Worm (Caenorhabditis elegans) whole organism, L4 larva: ENCODE measurements around the gene sel-13.

Experiments
- D1046.2 ChIP-seq: fragments of 200-800 bp; sonication (Bioruptor generic); IDR thresholded peaks from 2 replicates; pipeline ENCODE4 v1.3.6; 2022; ENCODE audit warnings: missing genetic modification characterization, missing compliant biosample characterization
- aly-2 ChIP-seq: sonication (generic microtip); optimal IDR thresholded peaks from 2 replicates; lab custom pipeline; 2018; ENCODE audit warnings: missing biosample characterization, missing genetic modification characterization
- ama-1 ChIP-seq: fragments of 150-350 bp; optimal IDR thresholded peaks from 2 replicates; lab custom pipeline; 2014; ENCODE audit warnings: inconsistent platforms, mixed read lengths
- daf-8 ChIP-seq: fragments of 200-800 bp; sonication (Bioruptor generic); IDR thresholded peaks from 2 replicates; pipeline ENCODE4 v1.3.6; 2022; ENCODE audit warnings: missing genetic modification characterization, missing compliant biosample characterization
- egl-43 ChIP-seq: fragments of 200-800 bp; sonication (Bioruptor generic); IDR thresholded peaks from 2 replicates; pipeline ENCODE4 v1.3.6; 2022; ENCODE audit warnings: missing genetic modification reagents, missing genetic modification characterization, missing compliant biosample characterization
- fos-1 ChIP-seq: fragments of 150-350 bp; optimal IDR thresholded peaks from 2 replicates; lab custom pipeline; 2014; ENCODE audit warnings: missing biosample characterization, missing genetic modification characterization
- lin-15B ChIP-seq: fragments of 150-350 bp; sonication (generic microtip); optimal IDR thresholded peaks from 3 replicates; lab custom pipeline; 2014; ENCODE audit warnings: missing biosample characterization, missing genetic modification characterization
- lir-3 ChIP-seq: sonication (generic microtip); optimal IDR thresholded peaks from 2 replicates; lab custom pipeline; 2016; ENCODE audit warnings: mild to moderate bottlenecking, missing genetic modification characterization, missing compliant biosample characterization
- lsy-2 ChIP-seq, 2 experiments: fragments of 150-350 bp in 1 of 2; sonication (generic microtip) in 1 of 2; optimal IDR thresholded peaks; 2 replicates each; lab custom pipeline; 2014 to 2017; ENCODE audit warnings: missing biosample characterization in 2 of 2, missing genetic modification characterization in 2 of 2
- nhr-102 ChIP-seq: sonication (generic microtip); optimal IDR thresholded peaks from 2 replicates; lab custom pipeline; 2016; ENCODE audit warnings: mild to moderate bottlenecking, missing genetic modification characterization, moderate library complexity, missing compliant biosample characterization
- nhr-11 ChIP-seq: fragments of 150-350 bp; optimal IDR thresholded peaks from 2 replicates; lab custom pipeline; 2014; ENCODE audit warnings: missing biosample characterization, missing genetic modification characterization
- pha-4 ChIP-seq, 2 experiments: fragments of 150-350 bp in 1 of 2; fragments of 200-800 bp in 1 of 2; sonication (Bioruptor generic) in 1 of 2; IDR thresholded peaks in 1 of 2; optimal IDR thresholded peaks in 1 of 2; 2 replicates each; pipeline versions ENCODE4 v1.3.6 to Lab custom; 2014 to 2022; ENCODE audit warnings: missing genetic modification characterization in 2 of 2, missing genetic modification reagents in 2 of 2, missing biosample characterization in 1 of 2, missing compliant biosample characterization in 1 of 2
- php-3 ChIP-seq: fragments of 200-800 bp; sonication (Bioruptor generic); IDR thresholded peaks from 2 replicates; pipeline ENCODE4 v1.3.6; 2022; ENCODE audit warnings: missing genetic modification reagents, missing genetic modification characterization, missing compliant biosample characterization
- unc-62 ChIP-seq, 3 experiments: fragments of 150-350 bp in 1 of 3; sonication (generic microtip); optimal IDR thresholded peaks in 2 of 3; peaks in 1 of 3; 1 replicate in 1 of 3; 2 replicates in 2 of 3; lab custom pipeline; 2014 to 2017; ENCODE audit warnings: missing biosample characterization in 3 of 3, missing genetic modification characterization in 3 of 3, missing genetic modification reagents in 3 of 3, missing genotype in 1 of 3

ce11 chrIII:4665272-4665671 is 34.8 kb downstream of the sel-13 start, which contains the start of gene T23F11.4:
- TF ChIP-seq pha-4 (GFP tag; IDR thresholded peaks at IDR 0.05; lab: Robert Waterston, UW) (no peak), pha-4 (tag; optimal IDR thresholded peaks at IDR 0.05; lab: Kevin White, UChicago) (no peak), daf-8 (GFP tag; lab: Robert Waterston, UW) (no peak), D1046.2 (GFP tag; lab: Robert Waterston, UW) (no peak), fos-1 (tag; lab: Kevin White, UChicago) (no peak), egl-43 (GFP tag; lab: Robert Waterston, UW) (no peak), ama-1 (no peak), unc-62 (GFP tag; optimal IDR thresholded peaks at IDR 0.05 in 1 of 2; lab: Kevin White, UChicago) (no peak), unc-62 (tag; optimal IDR thresholded peaks at IDR 0.05; lab: Kevin White, UChicago) (no peak), nhr-11 (no peak), lin-15B (tag; lab: Kevin White, UChicago) (no peak), lsy-2 (tag; optimal IDR thresholded peaks at IDR 0.05; lab: Kevin White, UChicago) (no peak), aly-2 (tag; lab: Kevin White, UChicago) (no peak), nhr-102 (no peak), lir-3 (tag; lab: Kevin White, UChicago) (no peak), php-3 (GFP tag; lab: Robert Waterston, UW) (no peak)
